Worm (Caenorhabditis elegans): Measurements from ENCODE around the gene nhr-34.

DNA sequence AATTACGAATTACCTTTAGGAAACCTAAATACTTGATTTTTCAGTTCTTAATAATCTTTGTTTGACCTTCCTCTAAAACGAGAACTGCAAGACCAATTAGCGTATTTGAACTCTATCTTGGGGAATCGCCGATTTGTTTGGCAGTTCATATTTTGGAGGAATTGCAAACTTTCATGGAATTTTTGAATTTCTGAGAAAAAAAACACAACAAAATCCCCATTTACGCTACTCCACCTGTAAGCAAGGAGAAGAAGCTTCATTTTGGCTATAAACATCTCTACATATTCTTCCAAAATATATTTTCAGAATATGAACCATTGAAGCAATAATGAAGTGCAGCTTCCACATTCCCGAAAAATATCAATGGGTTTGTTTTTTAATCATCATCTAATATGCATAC lies 17.4 kb upstream of the nhr-34 start, which contains the start of gene twk-9:
- TF ChIP-seq hlh-26 (GFP tag; conservative IDR thresholded peaks at IDR 0.05) = no peak
- TF ChIP-seq snpc-4 (GFP tag; optimal IDR thresholded peaks at IDR 0.05) = no peak
- no peak for TF ChIP-seq snpc-4 (tag; optimal IDR thresholded peaks at IDR 0.05)
- no peak for TF ChIP-seq nfyb-1 (GFP tag; IDR thresholded peaks at IDR 0.05)
- no peak for TF ChIP-seq attf-5 (GFP tag; optimal IDR thresholded peaks at IDR 0.05)
- no peak for TF ChIP-seq ekl-4 (GFP tag; IDR thresholded peaks at IDR 0.05)
- no peak for TF ChIP-seq repo-1 (tag; optimal IDR thresholded peaks at IDR 0.05)
- TF ChIP-seq nhr-90 (tag; optimal IDR thresholded peaks at IDR 0.05) = no peak
- TF ChIP-seq F49E8.2 (tag; optimal IDR thresholded peaks at IDR 0.05; ENCODE audit: insufficient read depth) = no peak
- TF ChIP-seq pha-4 (tag; optimal IDR thresholded peaks at IDR 0.05) = no peak
- no peak for TF ChIP-seq him-1 (tag; optimal IDR thresholded peaks at IDR 0.05)
- no peak for TF ChIP-seq ama-1 (optimal IDR thresholded peaks at IDR 0.05)
- TF ChIP-seq ama-1 (GFP tag; optimal IDR thresholded peaks at IDR 0.05) = no peak
- TF ChIP-seq ets-4 (GFP tag; optimal IDR thresholded peaks at IDR 0.05) = no peak
- TF ChIP-seq dpl-1 (GFP tag; optimal IDR thresholded peaks at IDR 0.05) = no peak

All from whole organism, young adult.